Worm (Caenorhabditis elegans): ENCODE results near the gene Y49F6A.11.

ce11 chrII:3616615-3617014 is 18.0 kb upstream of the Y49F6A.11 start:
- no peak for TF ChIP-seq lin-15B (tag; optimal IDR thresholded peaks at IDR 0.05)
- TF ChIP-seq pqm-1 (tag; optimal IDR thresholded peaks at IDR 0.05): no peak
- no peak for TF ChIP-seq spr-1 (tag; optimal IDR thresholded peaks at IDR 0.05)
- TF ChIP-seq ama-1 (optimal IDR thresholded peaks at IDR 0.05): no peak
- TF ChIP-seq ceh-28 (tag; optimal IDR thresholded peaks at IDR 0.05): no peak
- TF ChIP-seq mdl-1 (tag; optimal IDR thresholded peaks at IDR 0.05): no peak
- no peak for TF ChIP-seq saeg-2 (GFP tag; IDR thresholded peaks at IDR 0.05)
- no peak for TF ChIP-seq zip-2 (tag; optimal IDR thresholded peaks at IDR 0.05)
- no peak for TF ChIP-seq ZK546.5 (tag; optimal IDR thresholded peaks at IDR 0.05)
- TF ChIP-seq egl-27 (tag; optimal IDR thresholded peaks at IDR 0.05): no peak
